Fruit fly (Drosophila melanogaster) whole organism, embryonic: Measurements from ENCODE around the gene CG2712.

Experiments
- BEAF-32 ChIP-seq: fragments of 200-800 bp; sonication (Bioruptor generic); optimal IDR thresholded peaks from 3 replicates; lab custom pipeline; 2017; ENCODE audit warnings: missing biosample characterization, missing genetic modification characterization, mild to moderate bottlenecking, moderate library complexity, missing genetic modification reagents
- Bgb ChIP-seq: fragments of 200-800 bp; sonication (Bioruptor generic); IDR thresholded peaks from 2 replicates; pipeline ENCODE4 v1.3.6; 2022; ENCODE audit warnings: missing biosample characterization, missing genetic modification characterization; ENCODE audit not compliant: partially characterized antibody
- C15 ChIP-seq: fragments of 200-800 bp; sonication (Bioruptor generic); IDR thresholded peaks from 3 replicates; pipeline ENCODE4 v1.3.6; 2022; ENCODE audit warnings: missing biosample characterization, missing genetic modification characterization
- CG13296 ChIP-seq: fragments of 200-800 bp; sonication (Bioruptor generic); optimal IDR thresholded peaks from 3 replicates; lab custom pipeline; 2018; ENCODE audit warnings: missing biosample characterization, mild to moderate bottlenecking, missing genetic modification characterization
- CG13775 ChIP-seq: fragments of 200-800 bp; sonication (Bioruptor generic); optimal IDR thresholded peaks from 3 replicates; lab custom pipeline; 2017; ENCODE audit warnings: missing biosample characterization, mild to moderate bottlenecking, missing genetic modification characterization
- CG15514 ChIP-seq: fragments of 200-800 bp; sonication (Bioruptor generic); optimal IDR thresholded peaks from 3 replicates; lab custom pipeline; 2017; ENCODE audit warnings: missing biosample characterization, missing genetic modification characterization, mild to moderate bottlenecking, moderate library complexity, missing genetic modification reagents
- CG17186 ChIP-seq: fragments of 200-800 bp; sonication (Bioruptor generic); optimal IDR thresholded peaks from 3 replicates; lab custom pipeline; 2017; ENCODE audit warnings: missing biosample characterization, missing genetic modification reagents, missing genetic modification characterization
- CG17385 ChIP-seq: fragments of 200-800 bp; sonication (Bioruptor generic); optimal IDR thresholded peaks from 3 replicates; lab custom pipeline; 2018; ENCODE audit warnings: missing biosample characterization, mild to moderate bottlenecking, missing genetic modification characterization
- CG17802 ChIP-seq: fragments of 200-800 bp; sonication (Bioruptor generic); optimal IDR thresholded peaks from 2 replicates; lab custom pipeline; 2018; ENCODE audit warnings: missing biosample characterization, mild to moderate bottlenecking, missing genetic modification characterization, moderate library complexity
- CG18619 ChIP-seq: fragments of 200-800 bp; sonication (Bioruptor generic); optimal IDR thresholded peaks from 3 replicates; lab custom pipeline; 2017; ENCODE audit warnings: missing biosample characterization, mild to moderate bottlenecking, missing genetic modification characterization
- CG2116 ChIP-seq: fragments of 200-800 bp; sonication (Bioruptor generic); optimal IDR thresholded peaks from 3 replicates; lab custom pipeline; 2018; ENCODE audit warnings: missing biosample characterization, mild to moderate bottlenecking, missing genetic modification characterization
- CG31224 ChIP-seq: fragments of 200-800 bp; sonication (Bioruptor generic); IDR thresholded peaks from 2 replicates; pipeline ENCODE4 v1.3.6; 2022; ENCODE audit warnings: missing biosample characterization, missing genetic modification characterization
- CG32772 ChIP-seq: fragments of 200-800 bp; sonication (Bioruptor generic); IDR thresholded peaks from 2 replicates; pipeline ENCODE4 v1.3.6; 2022; ENCODE audit warnings: missing biosample characterization, missing genetic modification characterization
- CG33557 ChIP-seq: fragments of 200-800 bp; sonication (Bioruptor generic); optimal IDR thresholded peaks from 2 replicates; lab custom pipeline; 2019; ENCODE audit warnings: missing biosample characterization, mild to moderate bottlenecking, missing genetic modification characterization, moderate library complexity
- CG6689 ChIP-seq: fragments of 200-800 bp; sonication (Bioruptor generic); IDR thresholded peaks from 2 replicates; pipeline ENCODE4 v1.3.6; 2022; ENCODE audit warnings: missing biosample characterization, missing genetic modification characterization
- CG6854 ChIP-seq: fragments of 200-800 bp; sonication (Bioruptor generic); optimal IDR thresholded peaks from 3 replicates; lab custom pipeline; 2017; ENCODE audit warnings: missing biosample characterization, mild to moderate bottlenecking, missing genetic modification characterization
- CG7786 ChIP-seq: fragments of 200-800 bp; sonication (Bioruptor generic); optimal IDR thresholded peaks from 2 replicates; lab custom pipeline; 2016; ENCODE audit warnings: missing biosample characterization, missing genetic modification characterization
- CG9609 ChIP-seq: fragments of 200-800 bp; sonication (Bioruptor generic); optimal IDR thresholded peaks from 3 replicates; lab custom pipeline; 2016; ENCODE audit warnings: missing biosample characterization, missing genetic modification characterization
- CG9817 ChIP-seq: fragments of 200-800 bp; sonication (Bioruptor generic); optimal IDR thresholded peaks from 2 replicates; lab custom pipeline; 2018; ENCODE audit warnings: missing biosample characterization, mild to moderate bottlenecking, missing genetic modification characterization, moderate library complexity
- D19B ChIP-seq: fragments of 200-800 bp; sonication (Bioruptor generic); optimal IDR thresholded peaks from 2 replicates; lab custom pipeline; 2017; ENCODE audit warnings: missing biosample characterization, mild to moderate bottlenecking, missing genetic modification characterization
- Gsc ChIP-seq: fragments of 200-800 bp; sonication (Bioruptor generic); IDR thresholded peaks from 2 replicates; pipeline ENCODE4 v1.3.6; 2022; ENCODE audit warnings: missing biosample characterization, missing genetic modification characterization
- HLHmδ ChIP-seq: fragments of 200-800 bp; sonication (Bioruptor generic); optimal IDR thresholded peaks from 2 replicates; lab custom pipeline; 2018; ENCODE audit warnings: missing biosample characterization, mild to moderate bottlenecking, missing genetic modification characterization, moderate library complexity
- Hand ChIP-seq: fragments of 200-800 bp; sonication (Bioruptor generic); optimal IDR thresholded peaks from 2 replicates; lab custom pipeline; 2017; ENCODE audit warnings: mild to moderate bottlenecking, missing biosample characterization, missing genetic modification reagents, missing genetic modification characterization
- Hr78 ChIP-seq, 2 experiments: fragments of 200-800 bp in 1 of 2; fragments of >200 bp in 1 of 2; sonication (Bioruptor generic) in 1 of 2; optimal IDR thresholded peaks; 2 replicates each; lab custom pipeline; 2017 to 2019; ENCODE audit warnings: missing biosample characterization in 2 of 2, missing genetic modification characterization in 2 of 2, mild to moderate bottlenecking in 1 of 2, moderate library complexity in 1 of 2
- Hsf ChIP-seq: fragments of 200-800 bp; sonication (Bioruptor generic); optimal IDR thresholded peaks from 3 replicates; lab custom pipeline; 2016; ENCODE audit warnings: missing biosample characterization, missing genetic modification characterization
- Lim3 ChIP-seq: fragments of 200-800 bp; sonication (Bioruptor generic); IDR thresholded peaks from 2 replicates; pipeline ENCODE4 v1.3.6; 2022; ENCODE audit warnings: missing biosample characterization, missing genetic modification characterization
- MESR4 ChIP-seq: fragments of 200-800 bp; sonication (Bioruptor generic); optimal IDR thresholded peaks from 2 replicates; lab custom pipeline; 2018; ENCODE audit warnings: missing biosample characterization, mild to moderate bottlenecking, missing genetic modification characterization, moderate library complexity
- Oli ChIP-seq: fragments of 200-800 bp; sonication (Bioruptor generic); optimal IDR thresholded peaks from 2 replicates; lab custom pipeline; 2018; ENCODE audit warnings: missing biosample characterization, mild to moderate bottlenecking, missing genetic modification characterization, moderate library complexity
- Opbp ChIP-seq: fragments of 200-800 bp; sonication (Bioruptor generic); IDR thresholded peaks from 3 replicates; pipeline ENCODE4 v1.3.6; 2022; ENCODE audit warnings: missing biosample characterization, missing genetic modification characterization; ENCODE audit not compliant: partially characterized antibody
- Pdp1 ChIP-seq, 2 experiments: fragments of 200-800 bp; sonication (Bioruptor generic); optimal IDR thresholded peaks; 3 replicates each; lab custom pipeline; 2016; ENCODE audit warnings: missing biosample characterization in 2 of 2, missing genetic modification characterization in 2 of 2, mild to moderate bottlenecking in 1 of 2, moderate library complexity in 1 of 2
- Sox100B ChIP-seq: fragments of 200-800 bp; sonication (Bioruptor generic); optimal IDR thresholded peaks from 3 replicates; lab custom pipeline; 2018; ENCODE audit warnings: missing biosample characterization, mild to moderate bottlenecking, missing genetic modification characterization
- Trl ChIP-seq, 3 experiments: fragments of >200 bp in 2 of 3; fragments of 200-800 bp in 1 of 3; sonication (Bioruptor generic) in 1 of 3; optimal IDR thresholded peaks; 2 replicates in 1 of 3; 3 replicates in 2 of 3; lab custom pipeline; 2016 to 2017; ENCODE audit warnings: missing biosample characterization in 1 of 3, missing genetic modification characterization in 1 of 3
- ac ChIP-seq: fragments of 200-800 bp; sonication (Bioruptor generic); optimal IDR thresholded peaks from 3 replicates; lab custom pipeline; 2017; ENCODE audit warnings: missing biosample characterization, mild to moderate bottlenecking, missing genetic modification characterization
- bsh ChIP-seq, 2 experiments: fragments of 200-800 bp; sonication (Bioruptor generic); optimal IDR thresholded peaks; 2 replicates each; lab custom pipeline; 2017 to 2018; ENCODE audit warnings: mild to moderate bottlenecking in 2 of 2, missing biosample characterization in 2 of 2, missing genetic modification characterization in 2 of 2, moderate library complexity in 1 of 2
- dmrt99B ChIP-seq: fragments of 200-800 bp; sonication (Bioruptor generic); optimal IDR thresholded peaks from 2 replicates; lab custom pipeline; 2018; ENCODE audit warnings: missing biosample characterization, mild to moderate bottlenecking, missing genetic modification characterization, moderate library complexity
- dpn ChIP-seq, 2 experiments: fragments of 200-800 bp; sonication (Bioruptor generic); optimal IDR thresholded peaks; 3 replicates each; lab custom pipeline; 2016; ENCODE audit warnings: missing biosample characterization in 2 of 2, missing genetic modification characterization in 2 of 2
- emc ChIP-seq: fragments of 200-800 bp; sonication (Bioruptor generic); optimal IDR thresholded peaks from 2 replicates; lab custom pipeline; 2016; ENCODE audit warnings: missing biosample characterization, missing genetic modification characterization
- esg ChIP-seq: fragments of 200-800 bp; sonication (Bioruptor generic); conservative IDR thresholded peaks from 2 replicates; pipeline ENCODE4 v1.3.6; 2022; ENCODE audit warnings: missing biosample characterization, missing genetic modification characterization
- gt ChIP-seq: fragments of 200-800 bp; sonication (Bioruptor generic); IDR thresholded peaks from 2 replicates; pipeline ENCODE4 v1.3.6; 2022; ENCODE audit warnings: missing biosample characterization, missing genetic modification characterization
- h ChIP-seq: fragments of >200 bp; optimal IDR thresholded peaks from 2 replicates; lab custom pipeline; 2017
- hbn ChIP-seq: fragments of 200-800 bp; sonication (Bioruptor generic); IDR thresholded peaks from 2 replicates; pipeline ENCODE4 v1.3.6; 2022; ENCODE audit warnings: missing biosample characterization, missing genetic modification characterization; ENCODE audit not compliant: partially characterized antibody
- insv ChIP-seq, 2 experiments: fragments of 200-800 bp; sonication (Bioruptor generic); optimal IDR thresholded peaks; 3 replicates each; lab custom pipeline; 2016 to 2018; ENCODE audit warnings: missing biosample characterization in 2 of 2, missing genetic modification characterization in 2 of 2
- prd ChIP-seq, 3 experiments: fragments of >200 bp in 2 of 3; fragments of 200-800 bp in 1 of 3; sonication (Bioruptor generic) in 1 of 3; optimal IDR thresholded peaks in 2 of 3; IDR thresholded peaks in 1 of 3; 2 replicates in 2 of 3; 3 replicates in 1 of 3; pipeline versions ENCODE4 v1.3.6 to Lab custom; 2017 to 2022; ENCODE audit warnings: missing biosample characterization in 1 of 3, missing genetic modification characterization in 1 of 3
- sens ChIP-seq: fragments of 200-800 bp; sonication (Bioruptor generic); peaks from one replicate; lab custom pipeline; 2016; ENCODE audit warnings: missing biosample characterization, missing genetic modification characterization
- so ChIP-seq: fragments of 200-800 bp; sonication (Bioruptor generic); IDR thresholded peaks from 3 replicates; pipeline ENCODE4 v1.3.6; 2022; ENCODE audit warnings: missing biosample characterization, missing genetic modification characterization
- tgo ChIP-seq: fragments of 200-800 bp; sonication (Bioruptor generic); IDR thresholded peaks from 3 replicates; pipeline ENCODE4 v1.3.6; 2022; ENCODE audit warnings: missing biosample characterization, missing genetic modification characterization
- z ChIP-seq: fragments of 200-800 bp; sonication (Bioruptor generic); IDR thresholded peaks from 3 replicates; pipeline ENCODE4 v1.3.6; 2022; ENCODE audit warnings: missing biosample characterization, missing genetic modification characterization

The CG2712 gene

DNA sequence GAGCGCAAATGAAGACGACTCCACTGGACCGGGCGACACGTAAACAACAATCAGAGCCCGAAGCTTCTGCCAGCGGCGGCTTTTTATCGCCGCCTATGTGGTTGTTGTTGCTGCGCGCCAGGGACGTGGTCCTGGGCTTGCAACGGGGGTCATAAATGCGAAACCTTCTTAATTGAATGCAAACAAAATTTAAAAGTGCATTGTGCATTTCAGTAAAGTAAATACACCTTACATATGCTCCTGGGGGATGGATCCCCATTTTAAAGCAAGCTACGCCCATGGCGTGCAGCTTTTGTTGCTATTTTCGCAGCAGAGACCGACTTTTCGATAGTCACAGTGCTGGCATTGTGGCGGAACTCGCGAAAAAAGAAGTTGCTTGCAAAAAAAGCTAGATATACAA, 28.6 kb upstream of the CG2712 start, which contains the start of gene Ugalt (continued):
- TF ChIP-seq CG6854 (GFP tag; lab: Kevin White, UChicago) = peak; percentile 100
- TF ChIP-seq CG31224 = peak; percentile 100
- TF ChIP-seq bsh (GFP tag; optimal IDR thresholded peaks at IDR 0.05; lab: Kevin White, UChicago) = peak; percentile 100
- TF ChIP-seq dmrt99B (tag; lab: Kevin White, UChicago) = peak; percentile 100
- peak; percentile 99 for TF ChIP-seq D19B (GFP tag; lab: Kevin White, UChicago)
- TF ChIP-seq h = no peak
- peak; percentile 97 for TF ChIP-seq CG17802 (tag; lab: Kevin White, UChicago)
- TF ChIP-seq Gsc (GFP tag; lab: Robert Waterston, UW) = peak; percentile 100
- peak; percentile 50 for TF ChIP-seq Bgb
- TF ChIP-seq Opbp = peak; percentile 51; the same call in 1 of the 3 replicates
- peak; percentile 100 for TF ChIP-seq Lim3 (GFP tag; lab: Robert Waterston, UW)
- peak in 1 of 2 experiments; percentile 99 for TF ChIP-seq Hr78 (GFP tag; optimal IDR thresholded peaks at IDR 0.05; lab: Kevin White, UChicago)
- no peak for TF ChIP-seq hbn (GFP tag; lab: Robert Waterston, UW)
- TF ChIP-seq CG2116 (GFP tag; lab: Kevin White, UChicago) = peak; percentile 95
- peak; percentile 86 to 93 for TF ChIP-seq insv (GFP tag; optimal IDR thresholded peaks at IDR 0.05; lab: Kevin White, UChicago)
- peak; percentile 100 for TF ChIP-seq tgo (GFP tag; lab: Robert Waterston, UW)

DNA sequence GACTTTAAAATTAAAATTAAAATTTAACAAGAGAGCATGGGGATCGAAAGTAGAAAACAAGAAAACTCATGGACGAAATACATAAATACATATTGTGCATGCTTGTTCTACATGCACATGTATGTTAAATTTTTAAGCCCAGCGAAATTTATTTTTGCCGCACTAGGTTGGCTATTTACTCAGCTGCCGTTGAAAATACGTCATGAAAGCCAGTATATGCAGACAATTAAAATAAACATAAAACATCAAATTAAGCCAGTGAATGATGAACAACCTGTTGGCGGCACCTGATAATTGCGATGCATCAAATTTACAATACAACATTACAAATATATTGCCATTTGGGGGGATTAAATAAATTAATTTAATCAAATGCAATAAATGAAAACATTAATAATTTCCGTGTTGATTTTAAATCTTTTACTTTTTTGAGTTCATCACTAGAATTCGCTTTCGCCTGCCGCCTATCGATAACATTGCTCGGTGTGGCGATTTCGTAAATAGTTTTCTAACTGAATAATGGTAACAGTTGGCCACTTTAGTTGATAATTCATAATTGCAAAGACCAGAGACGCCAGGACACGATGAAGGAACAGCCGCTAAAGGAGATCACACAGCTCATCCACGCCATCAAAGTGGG, 28.0 kb upstream of the CG2712 start, which contains the start of gene eIF2Bbeta:
eIF2Bbeta (plus strand) TSS at position 438 of the 640 bp plus-strand sequence.
- TF ChIP-seq Hand (GFP tag; lab: Kevin White, UChicago) = no peak
- peak; percentile 60 for TF ChIP-seq BEAF-32 (GFP tag; lab: Kevin White, UChicago)
- TF ChIP-seq ac (GFP tag; lab: Kevin White, UChicago) = no peak
- no peak for TF ChIP-seq CG7786 (GFP tag; lab: Kevin White, UChicago)
- no peak for TF ChIP-seq so (GFP tag; lab: Robert Waterston, UW)
- no peak for TF ChIP-seq CG18619 (GFP tag; lab: Kevin White, UChicago)
- no peak for TF ChIP-seq bsh (GFP tag; optimal IDR thresholded peaks at IDR 0.05; lab: Kevin White, UChicago)
- TF ChIP-seq Pdp1 (GFP tag; optimal IDR thresholded peaks at IDR 0.05; lab: Kevin White, UChicago) = no peak
- TF ChIP-seq gt (GFP tag; lab: Robert Waterston, UW) = no peak
- TF ChIP-seq prd (optimal IDR thresholded peaks at IDR 0.05; lab: Kevin White, UChicago) = no peak
- TF ChIP-seq prd (GFP tag; IDR thresholded peaks at IDR 0.05; lab: Robert Waterston, UW) = 0 out of 3 replicates have a peak, but pooled peaks have one; percentile 30
- peak; percentile 27 for TF ChIP-seq CG15514 (GFP tag; lab: Kevin White, UChicago)
- no peak for TF ChIP-seq Sox100B (GFP tag; lab: Kevin White, UChicago)
- no peak for TF ChIP-seq CG13775 (GFP tag; lab: Kevin White, UChicago)
- TF ChIP-seq Trl (optimal IDR thresholded peaks at IDR 0.05; lab: Kevin White, UChicago) = no peak
- TF ChIP-seq Trl (GFP tag; optimal IDR thresholded peaks at IDR 0.05; lab: Kevin White, UChicago) = no peak
- peak; percentile 56 for TF ChIP-seq MESR4 (GFP tag; lab: Kevin White, UChicago)
- no peak for TF ChIP-seq CG33557 (GFP tag; lab: Kevin White, UChicago)
- no peak for TF ChIP-seq emc
- 0 out of 2 replicates have a peak, but pooled peaks have one; percentile 14 for TF ChIP-seq esg (GFP tag; lab: Robert Waterston, UW)
- TF ChIP-seq CG17385 (GFP tag; lab: Kevin White, UChicago) = no peak
- no peak for TF ChIP-seq CG9609
- no peak for TF ChIP-seq sens (GFP tag; lab: Kevin White, UChicago)
- no peak for TF ChIP-seq CG32772 (GFP tag; lab: Robert Waterston, UW)
- no peak for TF ChIP-seq D19B (GFP tag; lab: Kevin White, UChicago)
- no peak for TF ChIP-seq CG17186 (GFP tag; lab: Kevin White, UChicago)
- no peak for TF ChIP-seq HLHmδ
- TF ChIP-seq dpn (GFP tag; optimal IDR thresholded peaks at IDR 0.05; lab: Kevin White, UChicago) = no peak
- no peak for TF ChIP-seq CG13296 (GFP tag; lab: Kevin White, UChicago)
- TF ChIP-seq Oli (tag; lab: Kevin White, UChicago) = no peak
- no peak for TF ChIP-seq CG9817 (tag; lab: Kevin White, UChicago)
- no peak for TF ChIP-seq C15 (GFP tag; lab: Robert Waterston, UW)
- no peak for TF ChIP-seq z (GFP tag; lab: Robert Waterston, UW)
- no peak for TF ChIP-seq Hsf (GFP tag; lab: Kevin White, UChicago)
- no peak for TF ChIP-seq CG6689 (GFP tag; lab: Robert Waterston, UW)
